Fruit fly (Drosophila melanogaster) whole organism, embryonic: ENCODE measurements around the gene CG31075.

Experiments used
- Asciz ChIP-seq: fragments of 200-800 bp; sonication (Bioruptor generic); optimal IDR thresholded peaks from 2 replicates; lab custom pipeline; 2017; ENCODE audit warnings: missing biosample characterization, mild to moderate bottlenecking, missing genetic modification characterization, missing genetic modification reagents
- Bdp1 ChIP-seq: fragments of 200-800 bp; sonication (Bioruptor generic); optimal IDR thresholded peaks from 3 replicates; lab custom pipeline; 2016; ENCODE audit warnings: missing biosample characterization, missing genetic modification characterization
- CG10431 ChIP-seq: fragments of 200-800 bp; sonication (Bioruptor generic); optimal IDR thresholded peaks from 3 replicates; lab custom pipeline; 2018; ENCODE audit warnings: missing biosample characterization, mild to moderate bottlenecking, missing genetic modification characterization
- CG11696 ChIP-seq: fragments of 200-800 bp; sonication (Bioruptor generic); IDR thresholded peaks from 2 replicates; pipeline ENCODE4 v1.3.6; 2022; ENCODE audit warnings: missing biosample characterization, missing genetic modification characterization
- CG12071 ChIP-seq: fragments of 200-800 bp; sonication (Bioruptor generic); optimal IDR thresholded peaks from 3 replicates; lab custom pipeline; 2018; ENCODE audit warnings: missing biosample characterization, mild to moderate bottlenecking, missing genetic modification characterization
- CG16863 ChIP-seq: fragments of 200-800 bp; sonication (Bioruptor generic); optimal IDR thresholded peaks from 3 replicates; lab custom pipeline; 2016; ENCODE audit warnings: missing biosample characterization, missing genetic modification characterization
- CG17186 ChIP-seq: fragments of 200-800 bp; sonication (Bioruptor generic); optimal IDR thresholded peaks from 3 replicates; lab custom pipeline; 2017; ENCODE audit warnings: missing biosample characterization, missing genetic modification reagents, missing genetic modification characterization
- CG17361 ChIP-seq: fragments of 200-800 bp; sonication (Bioruptor generic); IDR thresholded peaks from 3 replicates; pipeline ENCODE4 v1.3.6; 2022; ENCODE audit warnings: missing biosample characterization, missing genetic modification characterization
- CG18262 ChIP-seq: fragments of 200-800 bp; optimal IDR thresholded peaks from 3 replicates; lab custom pipeline; 2019; ENCODE audit warnings: missing biosample characterization, mild to moderate bottlenecking, missing genetic modification characterization, moderate library complexity
- CG32767 ChIP-seq: fragments of 200-800 bp; sonication (Bioruptor generic); IDR thresholded peaks from 2 replicates; pipeline ENCODE4 v1.3.6; 2022; ENCODE audit warnings: missing biosample characterization, missing genetic modification characterization
- CG32772 ChIP-seq: fragments of 200-800 bp; sonication (Bioruptor generic); IDR thresholded peaks from 2 replicates; pipeline ENCODE4 v1.3.6; 2022; ENCODE audit warnings: missing biosample characterization, missing genetic modification characterization
- CG3847 ChIP-seq: fragments of 200-800 bp; sonication (Bioruptor generic); IDR thresholded peaks from 2 replicates; pipeline ENCODE4 v1.3.6; 2022; ENCODE audit warnings: missing biosample characterization, missing genetic modification characterization
- CG4404 ChIP-seq: fragments of 200-800 bp; sonication (Bioruptor generic); IDR thresholded peaks from 2 replicates; pipeline ENCODE4 v1.3.6; 2022; ENCODE audit warnings: missing biosample characterization, missing genetic modification characterization
- CG6791 ChIP-seq: fragments of 200-800 bp; sonication (Bioruptor generic); IDR thresholded peaks from 3 replicates; pipeline ENCODE4 v1.3.6; 2022; ENCODE audit warnings: missing biosample characterization, missing genetic modification characterization; ENCODE audit not compliant: partially characterized antibody
- CTCF ChIP-seq: fragments of 200-800 bp; sonication (Bioruptor generic); optimal IDR thresholded peaks from 2 replicates; lab custom pipeline; 2017; ENCODE audit warnings: missing biosample characterization, mild to moderate bottlenecking, missing genetic modification characterization, moderate library complexity
- D19A ChIP-seq: fragments of 200-800 bp; optimal IDR thresholded peaks from 3 replicates; lab custom pipeline; 2019; ENCODE audit warnings: missing biosample characterization, mild to moderate bottlenecking, missing genetic modification characterization, moderate library complexity
- Doc2 ChIP-seq: fragments of 200-800 bp; sonication (Bioruptor generic); IDR thresholded peaks from 2 replicates; pipeline ENCODE4 v1.3.6; 2022; ENCODE audit warnings: missing biosample characterization, missing genetic modification characterization
- Dref ChIP-seq: fragments of 200-800 bp; sonication (Bioruptor generic); IDR thresholded peaks from 2 replicates; pipeline ENCODE4 v1.3.6; 2022; ENCODE audit warnings: missing biosample characterization, missing genetic modification characterization
- ERR ChIP-seq: fragments of 200-800 bp; sonication (Bioruptor generic); optimal IDR thresholded peaks from 2 replicates; lab custom pipeline; 2016; ENCODE audit warnings: missing biosample characterization, missing genetic modification characterization
- Gug ChIP-seq: fragments of 200-800 bp; sonication (Bioruptor generic); IDR thresholded peaks from 4 replicates; pipeline ENCODE4 v1.3.6; 2022; ENCODE audit warnings: missing biosample characterization, missing genetic modification characterization
- HLH4C ChIP-seq: fragments of 200-800 bp; sonication (Bioruptor generic); IDR thresholded peaks from 3 replicates; pipeline ENCODE4 v1.3.6; 2022; ENCODE audit warnings: missing biosample characterization, missing genetic modification characterization; ENCODE audit not compliant: partially characterized antibody
- HLHmδ ChIP-seq: fragments of 200-800 bp; sonication (Bioruptor generic); optimal IDR thresholded peaks from 2 replicates; lab custom pipeline; 2018; ENCODE audit warnings: missing biosample characterization, mild to moderate bottlenecking, missing genetic modification characterization, moderate library complexity
- Hr39 ChIP-seq: fragments of >200 bp; optimal IDR thresholded peaks from 2 replicates; lab custom pipeline; 2017
- Hsf ChIP-seq: fragments of 200-800 bp; sonication (Bioruptor generic); optimal IDR thresholded peaks from 3 replicates; lab custom pipeline; 2016; ENCODE audit warnings: missing biosample characterization, missing genetic modification characterization
- Lhr ChIP-seq: fragments of 200-800 bp; sonication (Bioruptor generic); optimal IDR thresholded peaks from 3 replicates; lab custom pipeline; 2017; ENCODE audit warnings: mild to moderate bottlenecking, missing biosample characterization, missing genetic modification reagents, missing genetic modification characterization
- Myb ChIP-seq: fragments of 200-800 bp; sonication (Bioruptor generic); optimal IDR thresholded peaks from 2 replicates; lab custom pipeline; 2016; ENCODE audit warnings: missing biosample characterization, missing genetic modification characterization
- Neu2 ChIP-seq: fragments of 200-800 bp; sonication (Bioruptor generic); optimal IDR thresholded peaks from 3 replicates; lab custom pipeline; 2016; ENCODE audit warnings: missing biosample characterization, missing genetic modification characterization, borderline replicate concordance
- Nf-YC ChIP-seq: fragments of 200-800 bp; optimal IDR thresholded peaks from 3 replicates; lab custom pipeline; 2019; ENCODE audit warnings: missing biosample characterization, mild to moderate bottlenecking, missing genetic modification characterization, moderate library complexity
- Sin3A ChIP-seq: fragments of >200 bp; optimal IDR thresholded peaks from 2 replicates; lab custom pipeline; 2018
- Ssrp ChIP-seq: fragments of 200-800 bp; sonication (Bioruptor generic); optimal IDR thresholded peaks from 2 replicates; lab custom pipeline; 2018; ENCODE audit warnings: missing biosample characterization, mild to moderate bottlenecking, missing genetic modification characterization, moderate library complexity
- Trl ChIP-seq, 3 experiments: fragments of >200 bp in 2 of 3; fragments of 200-800 bp in 1 of 3; sonication (Bioruptor generic) in 1 of 3; optimal IDR thresholded peaks; 2 replicates in 1 of 3; 3 replicates in 2 of 3; lab custom pipeline; 2016 to 2017; ENCODE audit warnings: missing biosample characterization in 1 of 3, missing genetic modification characterization in 1 of 3
- Xbp1 ChIP-seq: fragments of 200-800 bp; sonication (Bioruptor generic); optimal IDR thresholded peaks from 3 replicates; lab custom pipeline; 2016; ENCODE audit warnings: missing biosample characterization, mild to moderate bottlenecking, missing genetic modification characterization
- amos ChIP-seq: fragments of 200-800 bp; sonication (Bioruptor generic); IDR thresholded peaks from 2 replicates; pipeline ENCODE4 v1.3.6; 2022; ENCODE audit warnings: missing biosample characterization, missing genetic modification characterization; ENCODE audit not compliant: partially characterized antibody
- btn ChIP-seq: fragments of 200-800 bp; sonication (Bioruptor generic); optimal IDR thresholded peaks from 2 replicates; lab custom pipeline; 2016; ENCODE audit warnings: missing biosample characterization, missing genetic modification characterization
- dm ChIP-seq: fragments of 200-800 bp; sonication (Bioruptor generic); optimal IDR thresholded peaks from 3 replicates; lab custom pipeline; 2016; ENCODE audit warnings: missing biosample characterization, missing genetic modification characterization
- dysf ChIP-seq: fragments of 200-800 bp; sonication (Bioruptor generic); IDR thresholded peaks from 3 replicates; pipeline ENCODE4 v1.3.6; 2022; ENCODE audit warnings: missing biosample characterization, missing genetic modification characterization
- gce ChIP-seq: fragments of 200-800 bp; sonication (Bioruptor generic); IDR thresholded peaks from 3 replicates; pipeline ENCODE4 v1.3.6; 2022; ENCODE audit warnings: missing biosample characterization, missing genetic modification characterization
- hth ChIP-seq: fragments of >200 bp; optimal IDR thresholded peaks from 2 replicates; lab custom pipeline; 2017; ENCODE audit warnings: inconsistent platforms
- maf-S ChIP-seq: fragments of 200-800 bp; sonication (Bioruptor generic); optimal IDR thresholded peaks from 2 replicates; lab custom pipeline; 2016; ENCODE audit warnings: missing biosample characterization, missing genetic modification characterization
- mirr ChIP-seq: fragments of 200-800 bp; sonication (Bioruptor generic); optimal IDR thresholded peaks from 3 replicates; lab custom pipeline; 2018; ENCODE audit warnings: missing biosample characterization, mild to moderate bottlenecking, missing genetic modification characterization
- pzg ChIP-seq: fragments of 200-800 bp; sonication (Bioruptor generic); optimal IDR thresholded peaks from 3 replicates; lab custom pipeline; 2018; ENCODE audit warnings: missing biosample characterization, mild to moderate bottlenecking, missing genetic modification characterization, moderate library complexity
- ranshi ChIP-seq: fragments of 200-800 bp; sonication (Bioruptor generic); IDR thresholded peaks from 2 replicates; pipeline ENCODE4 v1.3.6; 2022; ENCODE audit warnings: missing biosample characterization, missing genetic modification characterization
- salm ChIP-seq: fragments of 200-800 bp; sonication (Bioruptor generic); optimal IDR thresholded peaks from 2 replicates; lab custom pipeline; 2018; ENCODE audit warnings: missing biosample characterization, mild to moderate bottlenecking, missing genetic modification characterization
- sc ChIP-seq, 3 experiments: fragments of >200 bp in 2 of 3; fragments of 200-800 bp in 1 of 3; sonication (Bioruptor generic) in 1 of 3; optimal IDR thresholded peaks; 2 replicates in 2 of 3; 3 replicates in 1 of 3; lab custom pipeline; 2017; ENCODE audit warnings: mild to moderate bottlenecking in 1 of 3, missing biosample characterization in 1 of 3, missing genetic modification characterization in 1 of 3, missing genetic modification reagents in 1 of 3
- sima ChIP-seq: fragments of 200-800 bp; sonication (Bioruptor generic); optimal IDR thresholded peaks from 2 replicates; lab custom pipeline; 2016; ENCODE audit warnings: missing biosample characterization, missing genetic modification characterization
- slbo ChIP-seq: fragments of 200-800 bp; sonication (Bioruptor generic); IDR thresholded peaks from 2 replicates; pipeline ENCODE4 v1.3.6; 2022; ENCODE audit warnings: missing biosample characterization, missing genetic modification characterization
- so ChIP-seq: fragments of 200-800 bp; sonication (Bioruptor generic); IDR thresholded peaks from 3 replicates; pipeline ENCODE4 v1.3.6; 2022; ENCODE audit warnings: missing biosample characterization, missing genetic modification characterization
- sob ChIP-seq: fragments of 200-800 bp; sonication (Bioruptor generic); IDR thresholded peaks from 2 replicates; pipeline ENCODE4 v1.3.6; 2022; ENCODE audit warnings: missing biosample characterization, missing genetic modification characterization
- tgo ChIP-seq: fragments of 200-800 bp; sonication (Bioruptor generic); IDR thresholded peaks from 3 replicates; pipeline ENCODE4 v1.3.6; 2022; ENCODE audit warnings: missing biosample characterization, missing genetic modification characterization
- trh ChIP-seq: fragments of 200-800 bp; sonication (Bioruptor generic); optimal IDR thresholded peaks from 2 replicates; lab custom pipeline; 2016; ENCODE audit warnings: missing biosample characterization, missing genetic modification characterization
- tup ChIP-seq: fragments of 200-800 bp; sonication (Bioruptor generic); optimal IDR thresholded peaks from 2 replicates; lab custom pipeline; 2016; ENCODE audit warnings: missing biosample characterization, mild to moderate bottlenecking, missing genetic modification characterization, moderate library complexity
- usp ChIP-seq: fragments of >200 bp; optimal IDR thresholded peaks from 2 replicates; lab custom pipeline; 2017; ENCODE audit warnings: missing biosample characterization, missing genetic modification characterization
- vvl ChIP-seq: fragments of 200-800 bp; sonication (Bioruptor generic); IDR thresholded peaks from 2 replicates; pipeline ENCODE4 v1.3.6; 2022; ENCODE audit warnings: missing biosample characterization, missing genetic modification characterization
- yki ChIP-seq: fragments of >200 bp; optimal IDR thresholded peaks from 3 replicates; lab custom pipeline; 2018

CG31075 gene

dm6 chr3R:26937423-26937822 is 50.9 kb downstream of the CG31075 start (continued):
- TF ChIP-seq HLH4C (GFP tag; lab: Robert Waterston, UW): no peak
- peak; percentile 21 for TF ChIP-seq CG16863 (GFP tag; lab: Kevin White, UChicago)
- no peak for TF ChIP-seq Trl (optimal IDR thresholded peaks at IDR 0.05; lab: Kevin White, UChicago)
- TF ChIP-seq Trl (GFP tag; optimal IDR thresholded peaks at IDR 0.05; lab: Kevin White, UChicago): no peak
- peak; percentile 11 for TF ChIP-seq Myb (GFP tag; lab: Kevin White, UChicago)
- no peak for TF ChIP-seq hth (lab: Kevin White, UChicago)
- TF ChIP-seq gce: no peak
- TF ChIP-seq pzg (GFP tag; lab: Kevin White, UChicago): no peak
- TF ChIP-seq sc (optimal IDR thresholded peaks at IDR 0.05; lab: Kevin White, UChicago): no peak
- TF ChIP-seq sc (GFP tag; optimal IDR thresholded peaks at IDR 0.05; lab: Kevin White, UChicago): no peak
- no peak for TF ChIP-seq Hr39 (lab: Kevin White, UChicago)
- TF ChIP-seq CG4404: no peak
- TF ChIP-seq CG17186 (GFP tag; lab: Kevin White, UChicago): no peak
- no peak for TF ChIP-seq salm (tag; lab: Kevin White, UChicago)
- TF ChIP-seq sob: no peak
- no peak for TF ChIP-seq Doc2
- no peak for TF ChIP-seq Dref (GFP tag; lab: Robert Waterston, UW)
- peak; percentile 25 for TF ChIP-seq Xbp1
- TF ChIP-seq trh (GFP tag; lab: Kevin White, UChicago): no peak
- no peak for TF ChIP-seq D19A (tag; lab: Kevin White, UChicago)
- no peak for TF ChIP-seq ranshi (GFP tag; lab: Robert Waterston, UW)
- TF ChIP-seq ERR (GFP tag; lab: Kevin White, UChicago): no peak
- TF ChIP-seq CG11696: no peak
- no peak for TF ChIP-seq tup
- peak; percentile 52 for TF ChIP-seq CG18262 (tag; lab: Kevin White, UChicago)
- no peak for TF ChIP-seq CG6791 (GFP tag; lab: Robert Waterston, UW)
- no peak for TF ChIP-seq HLHmδ (GFP tag; lab: Kevin White, UChicago)
- no peak for TF ChIP-seq Nf-YC (tag; lab: Kevin White, UChicago)
- TF ChIP-seq btn (GFP tag; lab: Kevin White, UChicago): peak; percentile 19
- peak; percentile 46 for TF ChIP-seq slbo (GFP tag; lab: Robert Waterston, UW)
- TF ChIP-seq usp (GFP tag; lab: Kevin White, UChicago): no peak
- TF ChIP-seq CG32767: no peak
- no peak for TF ChIP-seq Lhr (GFP tag; lab: Kevin White, UChicago)
- TF ChIP-seq mirr (GFP tag; lab: Kevin White, UChicago): no peak
- TF ChIP-seq Asciz (GFP tag; lab: Kevin White, UChicago): peak; percentile 11
- TF ChIP-seq Hsf (GFP tag; lab: Kevin White, UChicago): peak; percentile 50
- TF ChIP-seq Bdp1 (GFP tag; lab: Kevin White, UChicago): no peak
- no peak for TF ChIP-seq yki (lab: Kevin White, UChicago)
- peak; percentile 59; the same call in 2 of the 3 replicates for TF ChIP-seq dysf (GFP tag; lab: Robert Waterston, UW)
- TF ChIP-seq CG32772 (GFP tag; lab: Robert Waterston, UW): no peak
- TF ChIP-seq CG10431 (GFP tag; lab: Kevin White, UChicago): no peak
- TF ChIP-seq dm (GFP tag; lab: Kevin White, UChicago): no peak
- TF ChIP-seq vvl (GFP tag; lab: Robert Waterston, UW): peak; percentile 65
- no peak for TF ChIP-seq maf-S (GFP tag; lab: Kevin White, UChicago)
- no peak for TF ChIP-seq Sin3A (lab: Kevin White, UChicago)
- TF ChIP-seq amos (GFP tag; lab: Robert Waterston, UW): no peak
- TF ChIP-seq sima: no peak
- no peak for TF ChIP-seq CTCF (GFP tag; lab: Kevin White, UChicago)
- no peak for TF ChIP-seq Neu2
- peak; percentile 53 for TF ChIP-seq Ssrp (tag; lab: Kevin White, UChicago)
- TF ChIP-seq CG3847 (GFP tag; lab: Robert Waterston, UW): no peak
- TF ChIP-seq Gug (GFP tag; lab: Robert Waterston, UW): no peak
- no peak for TF ChIP-seq CG12071 (GFP tag; lab: Kevin White, UChicago)
- TF ChIP-seq CG17361 (GFP tag; lab: Robert Waterston, UW): peak; percentile 75
- no peak for TF ChIP-seq so
- TF ChIP-seq tgo (GFP tag; lab: Robert Waterston, UW): peak; percentile 40; the same call in 2 of the 3 replicates
